Fruit fly (Drosophila melanogaster) whole organism, embryonic: Measurements from ENCODE around the gene AP-1mu.

ENCODE experiments used
- BEAF-32 ChIP-seq: fragments of 200-800 bp; sonication (Bioruptor generic); optimal IDR thresholded peaks from 3 replicates; lab custom pipeline; 2017; ENCODE audit warnings: missing biosample characterization, missing genetic modification characterization, mild to moderate bottlenecking, moderate library complexity, missing genetic modification reagents
- Bdp1 ChIP-seq: fragments of 200-800 bp; sonication (Bioruptor generic); optimal IDR thresholded peaks from 3 replicates; lab custom pipeline; 2016; ENCODE audit warnings: missing biosample characterization, missing genetic modification characterization
- CG10147 ChIP-seq: fragments of 200-800 bp; sonication (Bioruptor generic); optimal IDR thresholded peaks from 2 replicates; lab custom pipeline; 2019; ENCODE audit warnings: missing biosample characterization, mild to moderate bottlenecking, missing genetic modification characterization, moderate library complexity
- CG10565 ChIP-seq: fragments of 200-800 bp; sonication (Bioruptor generic); optimal IDR thresholded peaks from 3 replicates; lab custom pipeline; 2016; ENCODE audit warnings: missing biosample characterization, mild to moderate bottlenecking, missing genetic modification characterization
- CG12104 ChIP-seq: fragments of 200-800 bp; sonication (Bioruptor generic); optimal IDR thresholded peaks from 3 replicates; lab custom pipeline; 2016; ENCODE audit warnings: missing biosample characterization, missing genetic modification characterization
- CG12219 ChIP-seq: fragments of 200-800 bp; sonication (Bioruptor generic); optimal IDR thresholded peaks from 3 replicates; lab custom pipeline; 2018; ENCODE audit warnings: missing biosample characterization, mild to moderate bottlenecking, missing genetic modification characterization
- CG14965 ChIP-seq: fragments of 200-800 bp; sonication (Bioruptor generic); optimal IDR thresholded peaks from 2 replicates; lab custom pipeline; 2016; ENCODE audit warnings: missing biosample characterization, missing genetic modification characterization, borderline replicate concordance
- CG15073 ChIP-seq: fragments of 200-800 bp; sonication (Bioruptor generic); optimal IDR thresholded peaks from 2 replicates; lab custom pipeline; 2016; ENCODE audit warnings: missing biosample characterization, missing genetic modification characterization
- CG15514 ChIP-seq: fragments of 200-800 bp; sonication (Bioruptor generic); optimal IDR thresholded peaks from 3 replicates; lab custom pipeline; 2017; ENCODE audit warnings: missing biosample characterization, missing genetic modification characterization, mild to moderate bottlenecking, moderate library complexity, missing genetic modification reagents
- CG15601 ChIP-seq: fragments of 200-800 bp; sonication (Bioruptor generic); optimal IDR thresholded peaks from 3 replicates; lab custom pipeline; 2019; ENCODE audit warnings: missing biosample characterization, mild to moderate bottlenecking, missing genetic modification characterization, moderate library complexity
- CG17829 ChIP-seq: fragments of 200-800 bp; optimal IDR thresholded peaks from 2 replicates; lab custom pipeline; 2019; ENCODE audit warnings: missing biosample characterization, mild to moderate bottlenecking, missing genetic modification characterization, moderate library complexity
- CG2199 ChIP-seq: fragments of 200-800 bp; sonication (Bioruptor generic); IDR thresholded peaks from 3 replicates; pipeline ENCODE4 v1.3.6; 2022; ENCODE audit warnings: missing biosample characterization, missing genetic modification characterization
- CG2889 ChIP-seq: fragments of 200-800 bp; sonication (Bioruptor generic); IDR thresholded peaks from 3 replicates; pipeline ENCODE4 v1.3.6; 2022; ENCODE audit warnings: missing biosample characterization, missing genetic modification characterization
- CG32532 ChIP-seq: fragments of 200-800 bp; sonication (Bioruptor generic); IDR thresholded peaks from 2 replicates; pipeline ENCODE4 v1.3.6; 2022; ENCODE audit warnings: missing biosample characterization, missing genetic modification characterization
- CG7786 ChIP-seq: fragments of 200-800 bp; sonication (Bioruptor generic); optimal IDR thresholded peaks from 2 replicates; lab custom pipeline; 2016; ENCODE audit warnings: missing biosample characterization, missing genetic modification characterization
- CG8281 ChIP-seq: fragments of 200-800 bp; sonication (Bioruptor generic); optimal IDR thresholded peaks from 2 replicates; lab custom pipeline; 2018; ENCODE audit warnings: missing biosample characterization, mild to moderate bottlenecking, missing genetic modification characterization, moderate library complexity
- CG8924 ChIP-seq: fragments of 200-800 bp; optimal IDR thresholded peaks from 3 replicates; lab custom pipeline; 2019; ENCODE audit warnings: missing biosample characterization, mild to moderate bottlenecking, missing genetic modification characterization, moderate library complexity
- CG9609 ChIP-seq: fragments of 200-800 bp; sonication (Bioruptor generic); optimal IDR thresholded peaks from 3 replicates; lab custom pipeline; 2016; ENCODE audit warnings: missing biosample characterization, missing genetic modification characterization
- Dbx ChIP-seq: fragments of 200-800 bp; sonication (Bioruptor generic); IDR thresholded peaks from 3 replicates; pipeline ENCODE4 v1.3.6; 2022; ENCODE audit warnings: missing biosample characterization, missing genetic modification characterization
- HLH54F ChIP-seq: fragments of 200-800 bp; sonication (Bioruptor generic); optimal IDR thresholded peaks from 3 replicates; lab custom pipeline; 2016; ENCODE audit warnings: missing biosample characterization, missing genetic modification characterization
- HmgZ ChIP-seq: fragments of 200-800 bp; sonication (Bioruptor generic); optimal IDR thresholded peaks from 2 replicates; lab custom pipeline; 2018; ENCODE audit warnings: missing biosample characterization, mild to moderate bottlenecking, missing genetic modification characterization
- Kr ChIP-seq: fragments of 200-800 bp; sonication (Bioruptor generic); optimal IDR thresholded peaks from 2 replicates; lab custom pipeline; 2017; ENCODE audit warnings: missing biosample characterization, mild to moderate bottlenecking, missing genetic modification characterization
- Mes4 ChIP-seq: fragments of 200-800 bp; sonication (Bioruptor generic); optimal IDR thresholded peaks from 2 replicates; lab custom pipeline; 2016; ENCODE audit warnings: missing biosample characterization, missing genetic modification characterization
- Oaz ChIP-seq: fragments of 200-800 bp; sonication (Bioruptor generic); IDR thresholded peaks from 2 replicates; pipeline ENCODE4 v1.3.6; 2022; ENCODE audit warnings: missing biosample characterization, missing genetic modification characterization
- Side ChIP-seq: fragments of 200-800 bp; sonication (Bioruptor generic); optimal IDR thresholded peaks from 2 replicates; lab custom pipeline; 2016; ENCODE audit warnings: missing biosample characterization, missing genetic modification characterization
- Xbp1 ChIP-seq: fragments of 200-800 bp; sonication (Bioruptor generic); optimal IDR thresholded peaks from 3 replicates; lab custom pipeline; 2016; ENCODE audit warnings: missing biosample characterization, mild to moderate bottlenecking, missing genetic modification characterization
- ato ChIP-seq: fragments of 200-800 bp; sonication (Bioruptor generic); IDR thresholded peaks from 2 replicates; pipeline ENCODE4 v1.3.6; 2022; ENCODE audit warnings: missing biosample characterization, missing genetic modification characterization; ENCODE audit not compliant: partially characterized antibody
- bcd ChIP-seq: fragments of 200-800 bp; sonication (Bioruptor generic); optimal IDR thresholded peaks from 2 replicates; lab custom pipeline; 2017; ENCODE audit warnings: missing biosample characterization, mild to moderate bottlenecking, missing genetic modification characterization
- bowl ChIP-seq: fragments of 200-800 bp; sonication (Bioruptor generic); IDR thresholded peaks from 2 replicates; pipeline ENCODE4 v1.3.6; 2022; ENCODE audit warnings: missing biosample characterization, missing genetic modification characterization
- chm ChIP-seq: fragments of 200-800 bp; sonication (Bioruptor generic); IDR thresholded peaks from 2 replicates; pipeline ENCODE4 v1.3.6; 2022; ENCODE audit warnings: missing biosample characterization, missing genetic modification characterization
- corto ChIP-seq: fragments of 200-800 bp; sonication (Bioruptor generic); optimal IDR thresholded peaks from 2 replicates; lab custom pipeline; 2016; ENCODE audit warnings: missing biosample characterization, mild to moderate bottlenecking, missing genetic modification characterization, moderate library complexity
- da ChIP-seq: fragments of 200-800 bp; sonication (Bioruptor generic); optimal IDR thresholded peaks from 2 replicates; lab custom pipeline; 2016; ENCODE audit warnings: missing biosample characterization, missing genetic modification characterization
- disco-r ChIP-seq: fragments of 200-800 bp; sonication (Bioruptor generic); optimal IDR thresholded peaks from 2 replicates; lab custom pipeline; 2016; ENCODE audit warnings: missing biosample characterization, missing genetic modification characterization
- fru ChIP-seq: fragments of >200 bp; optimal IDR thresholded peaks from 2 replicates; lab custom pipeline; 2017
- gem ChIP-seq: fragments of 200-800 bp; sonication (Bioruptor generic); optimal IDR thresholded peaks from 2 replicates; lab custom pipeline; 2019; ENCODE audit warnings: missing biosample characterization, mild to moderate bottlenecking, missing genetic modification characterization, moderate library complexity
- gsb-n ChIP-seq: fragments of 200-800 bp; sonication (Bioruptor generic); optimal IDR thresholded peaks from 3 replicates; lab custom pipeline; 2018; ENCODE audit warnings: missing biosample characterization, mild to moderate bottlenecking, missing genetic modification characterization
- insv ChIP-seq, 2 experiments: fragments of 200-800 bp; sonication (Bioruptor generic); optimal IDR thresholded peaks; 3 replicates each; lab custom pipeline; 2016 to 2018; ENCODE audit warnings: missing biosample characterization in 2 of 2, missing genetic modification characterization in 2 of 2
- ken ChIP-seq: fragments of 200-800 bp; sonication (Bioruptor generic); IDR thresholded peaks from 3 replicates; pipeline ENCODE4 v1.3.6; 2022; ENCODE audit warnings: missing biosample characterization, missing genetic modification characterization
- kni ChIP-seq: fragments of 200-800 bp; sonication (Bioruptor generic); optimal IDR thresholded peaks from 3 replicates; lab custom pipeline; 2017; ENCODE audit warnings: mild to moderate bottlenecking, missing biosample characterization, missing genetic modification reagents, missing genetic modification characterization
- knrl ChIP-seq: fragments of 200-800 bp; sonication (Bioruptor generic); IDR thresholded peaks from 3 replicates; pipeline ENCODE4 v1.3.6; 2022; ENCODE audit warnings: missing biosample characterization, missing genetic modification characterization; ENCODE audit not compliant: partially characterized antibody
- pb ChIP-seq: fragments of 200-800 bp; sonication (Bioruptor generic); optimal IDR thresholded peaks from 3 replicates; lab custom pipeline; 2016; ENCODE audit warnings: missing biosample characterization, missing genetic modification characterization
- pzg ChIP-seq: fragments of 200-800 bp; sonication (Bioruptor generic); optimal IDR thresholded peaks from 3 replicates; lab custom pipeline; 2018; ENCODE audit warnings: missing biosample characterization, mild to moderate bottlenecking, missing genetic modification characterization, moderate library complexity
- ranshi ChIP-seq: fragments of 200-800 bp; sonication (Bioruptor generic); IDR thresholded peaks from 2 replicates; pipeline ENCODE4 v1.3.6; 2022; ENCODE audit warnings: missing biosample characterization, missing genetic modification characterization
- row ChIP-seq: fragments of 200-800 bp; sonication (Bioruptor generic); IDR thresholded peaks from 3 replicates; pipeline ENCODE4 v1.3.6; 2022; ENCODE audit warnings: missing biosample characterization, missing genetic modification characterization
- sim ChIP-seq: fragments of 200-800 bp; sonication (Bioruptor generic); IDR thresholded peaks from 2 replicates; pipeline ENCODE4 v1.3.6; 2022; ENCODE audit warnings: missing biosample characterization, missing genetic modification characterization
- slou ChIP-seq: fragments of 200-800 bp; sonication (Bioruptor generic); optimal IDR thresholded peaks from 3 replicates; lab custom pipeline; 2016; ENCODE audit warnings: missing biosample characterization, missing genetic modification characterization
- tin ChIP-seq: fragments of 200-800 bp; sonication (Bioruptor generic); optimal IDR thresholded peaks from 3 replicates; lab custom pipeline; 2016; ENCODE audit warnings: missing biosample characterization, missing genetic modification characterization
- trh ChIP-seq: fragments of 200-800 bp; sonication (Bioruptor generic); optimal IDR thresholded peaks from 2 replicates; lab custom pipeline; 2016; ENCODE audit warnings: missing biosample characterization, missing genetic modification characterization

AP-1mu gene

DNA sequence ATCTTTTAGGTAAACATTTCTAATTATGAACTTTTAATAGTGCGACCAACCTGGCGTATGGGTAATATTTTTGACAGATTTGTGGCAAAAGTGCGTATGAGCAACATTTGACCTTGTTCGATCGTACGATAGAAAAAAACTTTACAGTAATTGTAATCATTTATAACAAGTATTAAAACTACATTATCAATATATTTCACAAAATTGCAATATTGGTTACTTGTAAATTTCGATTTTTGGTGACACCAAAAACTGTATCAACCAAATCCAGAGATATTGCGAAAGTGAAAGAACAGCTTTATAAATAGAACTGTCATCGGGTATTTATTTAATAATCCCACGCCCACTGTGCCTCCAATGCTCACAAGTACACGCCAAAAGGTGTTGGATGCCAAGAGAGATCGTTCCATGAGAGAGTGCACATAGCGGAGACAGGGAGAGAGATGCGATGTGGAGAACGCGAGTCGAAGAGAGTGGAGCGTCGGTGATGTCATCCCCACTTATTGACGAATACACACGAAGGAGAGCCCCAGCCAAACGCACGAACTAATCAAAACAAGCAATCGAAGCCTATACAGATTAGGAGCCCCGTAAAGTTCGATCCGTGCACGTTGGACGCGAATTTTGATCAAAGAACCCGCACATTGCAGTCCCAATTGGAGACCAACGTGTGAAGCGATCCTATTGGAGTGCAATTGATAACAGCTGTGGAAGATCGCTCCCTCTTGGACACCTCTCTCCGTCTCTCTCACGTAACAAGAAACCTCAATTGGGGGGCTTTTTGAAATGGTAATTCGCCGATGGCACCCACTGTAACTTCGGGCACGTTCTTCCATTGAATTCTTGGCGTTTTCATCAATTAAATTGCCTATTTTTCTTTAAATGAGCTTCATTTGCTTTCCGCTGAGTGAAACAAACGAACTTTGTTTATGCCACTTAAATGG is 25.9 kb downstream of the AP-1mu start (continued):
- peak; percentile 86 for TF ChIP-seq HmgZ
- TF ChIP-seq sim, result 0 out of 2 replicates have a peak, but pooled peaks have one; percentile 14
- peak; percentile 83 for TF ChIP-seq CG8281
- TF ChIP-seq trh (GFP tag; lab: Kevin White, UChicago), result peak; percentile 89
- peak; percentile 66 for TF ChIP-seq da (GFP tag; lab: Kevin White, UChicago)
- peak; percentile 40; the same call in 1 of the 2 replicates for TF ChIP-seq bowl (GFP tag; lab: Robert Waterston, UW)
- TF ChIP-seq tin (GFP tag; lab: Kevin White, UChicago), result peak; percentile 94
- TF ChIP-seq row (GFP tag; lab: Robert Waterston, UW), result peak; percentile 94
- peak; percentile 91 for TF ChIP-seq gsb-n
- peak; percentile 17 for TF ChIP-seq pzg (GFP tag; lab: Kevin White, UChicago)
- no peak; the same call in 2 of the 3 replicates for TF ChIP-seq CG2199 (GFP tag; lab: Robert Waterston, UW)
- TF ChIP-seq pb (GFP tag; lab: Kevin White, UChicago), result peak; percentile 91
- peak; percentile 58; the same call in 1 of the 2 replicates for TF ChIP-seq chm (GFP tag; lab: Robert Waterston, UW)
- peak; percentile 89 for TF ChIP-seq CG9609 (GFP tag; lab: Kevin White, UChicago)
- peak; percentile 63 for TF ChIP-seq CG10565 (GFP tag; lab: Kevin White, UChicago)
- TF ChIP-seq fru (lab: Kevin White, UChicago), result no peak
- TF ChIP-seq Oaz, result peak; percentile 75
- TF ChIP-seq Side (GFP tag; lab: Kevin White, UChicago), result peak; percentile 90
- TF ChIP-seq knrl (GFP tag; lab: Robert Waterston, UW), result peak; percentile 55; the same call in 2 of the 3 replicates
- TF ChIP-seq gem, result peak; percentile 98
- TF ChIP-seq slou (GFP tag; lab: Kevin White, UChicago), result peak; percentile 84
- TF ChIP-seq ranshi (GFP tag; lab: Robert Waterston, UW), result peak; percentile 80; the same call in 1 of the 2 replicates
- TF ChIP-seq Xbp1, result peak; percentile 95
- TF ChIP-seq ato, result no peak
- TF ChIP-seq Dbx (GFP tag; lab: Robert Waterston, UW), result peak; percentile 82
- TF ChIP-seq CG2889, result peak; percentile 71; the same call in 1 of the 3 replicates
- peak; percentile 86 for TF ChIP-seq disco-r
- TF ChIP-seq CG8924 (tag; lab: Kevin White, UChicago), result peak; percentile 98
- no peak for TF ChIP-seq Kr
- TF ChIP-seq CG32532 (GFP tag; lab: Robert Waterston, UW), result peak; percentile 92
- peak; percentile 40 to 78 for TF ChIP-seq insv (GFP tag; optimal IDR thresholded peaks at IDR 0.05; lab: Kevin White, UChicago)
- TF ChIP-seq CG12219 (GFP tag; lab: Kevin White, UChicago), result peak; percentile 95
- TF ChIP-seq BEAF-32 (GFP tag; lab: Kevin White, UChicago), result peak; percentile 11
- TF ChIP-seq HLH54F, result peak; percentile 95
- TF ChIP-seq Bdp1 (GFP tag; lab: Kevin White, UChicago), result peak; percentile 84
- peak; percentile 88 for TF ChIP-seq kni (GFP tag; lab: Kevin White, UChicago)
- peak; percentile 97 for TF ChIP-seq bcd
- TF ChIP-seq corto, result peak; percentile 91
- peak; percentile 96 for TF ChIP-seq CG17829 (tag; lab: Kevin White, UChicago)
- TF ChIP-seq CG7786 (GFP tag; lab: Kevin White, UChicago), result peak; percentile 90
- peak; percentile 97 for TF ChIP-seq CG12104 (GFP tag; lab: Kevin White, UChicago)
- TF ChIP-seq CG15601 (tag; lab: Kevin White, UChicago), result peak; percentile 86
- TF ChIP-seq CG14965, result no peak
- TF ChIP-seq ken (GFP tag; lab: Robert Waterston, UW), result peak; percentile 78
- peak; percentile 89 for TF ChIP-seq Mes4 (GFP tag; lab: Kevin White, UChicago)
- TF ChIP-seq CG15514 (GFP tag; lab: Kevin White, UChicago), result peak; percentile 83
- peak; percentile 97 for TF ChIP-seq CG10147 (GFP tag; lab: Kevin White, UChicago)
- peak; percentile 71 for TF ChIP-seq CG15073 (GFP tag; lab: Kevin White, UChicago)
